Worm (Caenorhabditis elegans): Measurements from ENCODE around the gene meg-1.

Gene meg-1

DNA sequence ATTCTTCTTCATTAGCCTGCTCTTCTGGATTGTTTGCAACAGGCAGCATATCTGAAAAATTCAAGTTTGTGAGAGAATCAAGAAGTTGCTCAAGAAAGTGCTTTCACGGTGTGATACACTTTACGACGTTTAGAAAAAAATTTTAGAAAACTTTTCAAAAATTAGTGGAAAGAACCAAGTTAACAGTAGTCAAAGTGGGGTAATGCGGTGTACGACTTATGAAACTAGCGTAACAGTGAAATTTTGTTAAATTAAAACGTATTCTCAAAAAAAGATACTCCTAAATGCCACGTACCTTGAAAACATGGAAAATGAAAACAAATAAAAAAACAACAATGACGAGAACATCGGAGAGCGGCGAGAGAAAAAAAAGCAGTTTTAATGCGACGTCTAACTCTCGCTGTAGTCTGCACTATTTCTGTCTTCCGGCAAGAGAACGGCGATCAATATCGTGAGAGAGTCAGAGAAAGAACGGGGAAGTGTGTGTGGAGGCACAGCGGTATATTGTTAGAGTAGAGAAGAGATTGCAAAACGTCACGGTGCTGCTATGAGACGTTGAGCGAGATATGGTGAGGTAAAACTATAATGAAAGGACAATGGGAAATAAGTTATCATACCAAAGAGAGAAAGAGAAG is 12.2 kb downstream of the meg-1 start, which contains the start of gene ekl-5 (continued):
- no peak for TF ChIP-seq pax-3 (tag; optimal IDR thresholded peaks at IDR 0.05)
- TF ChIP-seq sox-4 (tag; optimal IDR thresholded peaks at IDR 0.05): no peak
- no peak for TF ChIP-seq unc-86 (tag; optimal IDR thresholded peaks at IDR 0.05)
- TF ChIP-seq ces-1 (GFP tag; optimal IDR thresholded peaks at IDR 0.05): no peak
- peak; percentile 47 for TF ChIP-seq swsn-7 (tag; optimal IDR thresholded peaks at IDR 0.05)
- no peak for TF ChIP-seq hpl-2 (GFP tag; optimal IDR thresholded peaks at IDR 0.05)
- no peak for TF ChIP-seq jun-1 (tag; optimal IDR thresholded peaks at IDR 0.05)
- no peak for TF ChIP-seq pqm-1 (tag; optimal IDR thresholded peaks at IDR 0.05)
- TF ChIP-seq mef-2 (tag; optimal IDR thresholded peaks at IDR 0.05): no peak
- TF ChIP-seq elt-2 (tag; optimal IDR thresholded peaks at IDR 0.05): no peak
- no peak for TF ChIP-seq unc-62 (GFP tag; optimal IDR thresholded peaks at IDR 0.05)
- TF ChIP-seq Y116A8C.19 (tag; optimal IDR thresholded peaks at IDR 0.05; ENCODE audit: borderline replicate concordance): no peak
- peak; percentile 65 for TF ChIP-seq rnt-1 (tag; optimal IDR thresholded peaks at IDR 0.05)
- no peak for TF ChIP-seq irx-1 (tag; optimal IDR thresholded peaks at IDR 0.05)
- no peak for TF ChIP-seq nhr-76 (tag; optimal IDR thresholded peaks at IDR 0.05)
- peak; percentile 78 for TF ChIP-seq nhr-85 (tag)
- TF ChIP-seq nhr-20 (tag; optimal IDR thresholded peaks at IDR 0.05): peak; percentile 59
- peak; percentile 98 for TF ChIP-seq lin-14 (GFP tag; optimal IDR thresholded peaks at IDR 0.05)
- no peak for TF ChIP-seq mab-9 (GFP tag; IDR thresholded peaks at IDR 0.05)
- no peak for TF ChIP-seq ztf-11 (tag; optimal IDR thresholded peaks at IDR 0.05)
- no peak for TF ChIP-seq nhr-237 (tag; optimal IDR thresholded peaks at IDR 0.05)
- no peak for TF ChIP-seq F16B12.6 (tag; optimal IDR thresholded peaks at IDR 0.05)
- no peak for TF ChIP-seq sup-37 (GFP tag; optimal IDR thresholded peaks at IDR 0.05)
- no peak for TF ChIP-seq nhr-77 (tag; optimal IDR thresholded peaks at IDR 0.05)
- TF ChIP-seq ets-5 (GFP tag; IDR thresholded peaks at IDR 0.05): no peak
- TF ChIP-seq pag-3 (tag; optimal IDR thresholded peaks at IDR 0.05; ENCODE audit: borderline replicate concordance, insufficient read depth): no peak
- TF ChIP-seq alr-1 (tag; optimal IDR thresholded peaks at IDR 0.05; ENCODE audit: borderline replicate concordance): no peak
- TF ChIP-seq nhr-11 (tag; optimal IDR thresholded peaks at IDR 0.05): no peak
- no peak for TF ChIP-seq fos-1 (tag; optimal IDR thresholded peaks at IDR 0.05)
- no peak for TF ChIP-seq aly-2 (tag; optimal IDR thresholded peaks at IDR 0.05)
- TF ChIP-seq nhr-47 (tag; optimal IDR thresholded peaks at IDR 0.05): peak; percentile 50
- TF ChIP-seq fkh-10 (GFP tag; optimal IDR thresholded peaks at IDR 0.05): no peak
- no peak for TF ChIP-seq egl-27 (tag; optimal IDR thresholded peaks at IDR 0.05)
- TF ChIP-seq nhr-90 (tag; optimal IDR thresholded peaks at IDR 0.05; ENCODE audit: poor library complexity): no peak
- peak; percentile 39 for TF ChIP-seq xbp-1 (tag; optimal IDR thresholded peaks at IDR 0.05)
- TF ChIP-seq C16A3.4 (tag; optimal IDR thresholded peaks at IDR 0.05): no peak
- no peak for TF ChIP-seq vab-15 (tag; optimal IDR thresholded peaks at IDR 0.05)
- no peak for TF ChIP-seq lin-39 (tag; optimal IDR thresholded peaks at IDR 0.05)
- TF ChIP-seq mdl-1 (tag; optimal IDR thresholded peaks at IDR 0.05): peak in 1 of 2 experiments; percentile 43
- TF ChIP-seq lsy-2 (tag; optimal IDR thresholded peaks at IDR 0.05): peak in 1 of 2 experiments; percentile 55
- TF ChIP-seq snpc-4 (tag; optimal IDR thresholded peaks at IDR 0.05): no peak
- TF ChIP-seq ama-1 (optimal IDR thresholded peaks at IDR 0.05): no peak
- no peak for TF ChIP-seq hlh-4 (tag; optimal IDR thresholded peaks at IDR 0.05)
- TF ChIP-seq unc-30 (tag; optimal IDR thresholded peaks at IDR 0.05): no peak
- no peak for TF ChIP-seq lin-15B (tag; optimal IDR thresholded peaks at IDR 0.05)
- TF ChIP-seq fkh-4 (tag; optimal IDR thresholded peaks at IDR 0.05; ENCODE audit: borderline replicate concordance): no peak
- peak; percentile 52 for TF ChIP-seq skn-1 (tag; optimal IDR thresholded peaks at IDR 0.05)
- no peak for TF ChIP-seq C34B4.2 (tag; optimal IDR thresholded peaks at IDR 0.05)
- peak; percentile 5 for TF ChIP-seq dsc-1 (tag; optimal IDR thresholded peaks at IDR 0.05)
- TF ChIP-seq nhr-19 (GFP tag; conservative IDR thresholded peaks at IDR 0.05): no peak
- no peak for TF ChIP-seq nhr-28 (tag; optimal IDR thresholded peaks at IDR 0.05)
- TF ChIP-seq tbx-2 (tag; optimal IDR thresholded peaks at IDR 0.05): peak; percentile 43
- peak in 1 of 3 experiments; percentile 39 for TF ChIP-seq ceh-82 (tag; optimal IDR thresholded peaks at IDR 0.05)
